Worm (Caenorhabditis elegans) whole organism, late embryonic: ENCODE results near the gene Y37E11AM.4.

Source experiments
- C08G9.2 ChIP-seq: sonication (generic microtip); optimal IDR thresholded peaks from 2 replicates; lab custom pipeline; 2016; ENCODE audit warnings: mild to moderate bottlenecking, missing genetic modification characterization, moderate library complexity, missing compliant biosample characterization
- T23F11.4 ChIP-seq: fragments of 200-800 bp; sonication (Bioruptor generic); optimal IDR thresholded peaks from 2 replicates; lab custom pipeline; 2018; ENCODE audit warnings: mild to moderate bottlenecking, missing genetic modification characterization, missing compliant biosample characterization
- Y22D7AL.16 ChIP-seq: sonication (generic microtip); optimal IDR thresholded peaks from 2 replicates; lab custom pipeline; 2016; ENCODE audit warnings: missing genetic modification characterization, missing compliant biosample characterization
- ceh-14 ChIP-seq: sonication (generic microtip); optimal IDR thresholded peaks from 2 replicates; lab custom pipeline; 2016; ENCODE audit warnings: missing genotype, missing genetic modification characterization, missing compliant biosample characterization
- ceh-18 ChIP-seq: sonication (generic microtip); optimal IDR thresholded peaks from 2 replicates; lab custom pipeline; 2016; ENCODE audit warnings: missing genetic modification characterization, missing compliant biosample characterization
- ceh-19 ChIP-seq: fragments of 200-800 bp; sonication (Bioruptor generic); optimal IDR thresholded peaks from 2 replicates; lab custom pipeline; 2018; ENCODE audit warnings: mild to moderate bottlenecking, missing genetic modification characterization, missing compliant biosample characterization
- ceh-31 ChIP-seq: sonication (generic microtip); optimal IDR thresholded peaks from 2 replicates; lab custom pipeline; 2016; ENCODE audit warnings: missing genetic modification characterization, missing compliant biosample characterization
- ceh-45 ChIP-seq: fragments of 200-800 bp; sonication (Bioruptor generic); IDR thresholded peaks from 2 replicates; pipeline ENCODE4 v1.3.6; 2022; ENCODE audit warnings: missing genetic modification reagents, missing genetic modification characterization, missing compliant biosample characterization
- ceh-48 ChIP-seq: sonication (generic microtip); optimal IDR thresholded peaks from 2 replicates; lab custom pipeline; 2016; ENCODE audit warnings: missing genetic modification characterization, inconsistent platforms, missing compliant biosample characterization
- ceh-6 ChIP-seq: fragments of 200-800 bp; sonication (Bioruptor generic); optimal IDR thresholded peaks from 2 replicates; lab custom pipeline; 2018; ENCODE audit warnings: mild to moderate bottlenecking, missing genetic modification characterization, missing compliant biosample characterization
- ceh-9 ChIP-seq: sonication (generic microtip); optimal IDR thresholded peaks from 2 replicates; lab custom pipeline; 2016; ENCODE audit warnings: mild to moderate bottlenecking, missing genetic modification characterization, inconsistent platforms, missing compliant biosample characterization
- che-1 ChIP-seq: sonication (generic microtip); optimal IDR thresholded peaks from 2 replicates; lab custom pipeline; 2016; ENCODE audit warnings: mild to moderate bottlenecking, missing genetic modification characterization, missing compliant biosample characterization
- elt-2 ChIP-seq: sonication (generic microtip); optimal IDR thresholded peaks from 2 replicates; lab custom pipeline; 2016; ENCODE audit warnings: missing genetic modification reagents, missing genetic modification characterization, missing compliant biosample characterization
- ets-4 ChIP-seq: sonication (generic microtip); optimal IDR thresholded peaks from 2 replicates; lab custom pipeline; 2016; ENCODE audit warnings: missing genetic modification characterization, missing compliant biosample characterization
- eyg-1 ChIP-seq: sonication (generic microtip); optimal IDR thresholded peaks from 2 replicates; lab custom pipeline; 2016; ENCODE audit warnings: missing genotype, missing genetic modification characterization, missing compliant biosample characterization
- fax-1 ChIP-seq: sonication (generic microtip); optimal IDR thresholded peaks from 2 replicates; lab custom pipeline; 2016; ENCODE audit warnings: missing genotype, missing genetic modification characterization, missing compliant biosample characterization
- hlh-13 ChIP-seq: fragments of 200-800 bp; sonication (Bioruptor generic); optimal IDR thresholded peaks from 2 replicates; lab custom pipeline; 2018; ENCODE audit warnings: mild to moderate bottlenecking, missing genetic modification characterization, missing compliant biosample characterization
- lim-6 ChIP-seq: sonication (generic microtip); optimal IDR thresholded peaks from 2 replicates; lab custom pipeline; 2016; ENCODE audit warnings: missing genetic modification characterization, missing compliant biosample characterization
- lin-11 ChIP-seq: fragments of 200-800 bp; sonication (Bioruptor generic); optimal IDR thresholded peaks from 2 replicates; lab custom pipeline; 2018; ENCODE audit warnings: mild to moderate bottlenecking, missing genetic modification characterization, missing compliant biosample characterization
- nfya-1 ChIP-seq: sonication (generic microtip); optimal IDR thresholded peaks from 2 replicates; lab custom pipeline; 2017; ENCODE audit warnings: missing genetic modification characterization, mild to moderate bottlenecking, missing compliant biosample characterization, antibody characterized with exemption, moderate library complexity
- nhr-11 ChIP-seq: fragments of 150-350 bp; optimal IDR thresholded peaks from 2 replicates; lab custom pipeline; 2014; ENCODE audit warnings: missing biosample characterization, missing genetic modification characterization
- nhr-232 ChIP-seq: sonication (generic microtip); optimal IDR thresholded peaks from 2 replicates; lab custom pipeline; 2016; ENCODE audit warnings: missing genetic modification characterization, missing compliant biosample characterization
- npax-4 ChIP-seq: sonication (generic microtip); optimal IDR thresholded peaks from 2 replicates; lab custom pipeline; 2016; ENCODE audit warnings: missing genetic modification characterization, missing compliant biosample characterization
- odd-2 ChIP-seq: sonication (generic microtip); optimal IDR thresholded peaks from 2 replicates; lab custom pipeline; 2017; ENCODE audit warnings: antibody characterized with exemption, mild to moderate bottlenecking, missing genetic modification characterization, missing compliant biosample characterization
- pat-9 ChIP-seq: fragments of 200-800 bp; sonication (Bioruptor generic); optimal IDR thresholded peaks from 2 replicates; lab custom pipeline; 2018; ENCODE audit warnings: mild to moderate bottlenecking, missing genetic modification characterization, moderate library complexity, missing compliant biosample characterization
- pax-1 ChIP-seq: fragments of 150-350 bp; optimal IDR thresholded peaks from 2 replicates; lab custom pipeline; 2014; ENCODE audit warnings: missing biosample characterization, missing genetic modification characterization
- pha-2 ChIP-seq: sonication (generic microtip); optimal IDR thresholded peaks from 2 replicates; lab custom pipeline; 2017; ENCODE audit warnings: mild to moderate bottlenecking, missing genetic modification characterization, missing compliant biosample characterization
- pha-4 ChIP-seq: fragments of 150-350 bp; optimal IDR thresholded peaks from 2 replicates; lab custom pipeline; 2018; ENCODE audit warnings: missing biosample characterization, missing genetic modification reagents, missing genetic modification characterization
- pqm-1 ChIP-seq: sonication (generic microtip); optimal IDR thresholded peaks from 2 replicates; lab custom pipeline; 2016; ENCODE audit warnings: missing genetic modification characterization, missing compliant biosample characterization
- ref-2 ChIP-seq: sonication (generic microtip); optimal IDR thresholded peaks from 2 replicates; lab custom pipeline; 2016; ENCODE audit warnings: missing genetic modification characterization, missing compliant biosample characterization
- rnt-1 ChIP-seq: sonication (generic microtip); optimal IDR thresholded peaks from 2 replicates; lab custom pipeline; 2016; ENCODE audit warnings: missing genetic modification characterization, missing compliant biosample characterization
- sox-2 ChIP-seq: fragments of 200-800 bp; sonication (Bioruptor generic); IDR thresholded peaks from 2 replicates; pipeline ENCODE4 v1.3.6; 2022; ENCODE audit warnings: missing genetic modification reagents, missing genetic modification characterization, missing compliant biosample characterization
- sox-4 ChIP-seq: sonication (generic microtip); optimal IDR thresholded peaks from 2 replicates; lab custom pipeline; 2017; ENCODE audit warnings: mild to moderate bottlenecking, missing genetic modification characterization, inconsistent platforms, missing compliant biosample characterization
- syd-9 ChIP-seq: sonication (generic microtip); optimal IDR thresholded peaks from 2 replicates; lab custom pipeline; 2016; ENCODE audit warnings: mild to moderate bottlenecking, missing genetic modification characterization, moderate library complexity, missing compliant biosample characterization
- unc-42 ChIP-seq: sonication (generic microtip); optimal IDR thresholded peaks from 2 replicates; lab custom pipeline; 2016; ENCODE audit warnings: missing genotype, missing genetic modification characterization, missing compliant biosample characterization
- unc-55 ChIP-seq: sonication (generic microtip); optimal IDR thresholded peaks from 2 replicates; lab custom pipeline; 2017; ENCODE audit warnings: missing biosample characterization, missing genetic modification reagents, missing genetic modification characterization
- zip-5 ChIP-seq: sonication (generic microtip); optimal IDR thresholded peaks from 2 replicates; lab custom pipeline; 2016; ENCODE audit warnings: missing genetic modification characterization, missing compliant biosample characterization
- ztf-16 ChIP-seq: sonication (generic microtip); optimal IDR thresholded peaks from 2 replicates; lab custom pipeline; 2017; ENCODE audit warnings: missing genetic modification characterization, missing compliant biosample characterization

Y37E11AM.4 gene

DNA sequence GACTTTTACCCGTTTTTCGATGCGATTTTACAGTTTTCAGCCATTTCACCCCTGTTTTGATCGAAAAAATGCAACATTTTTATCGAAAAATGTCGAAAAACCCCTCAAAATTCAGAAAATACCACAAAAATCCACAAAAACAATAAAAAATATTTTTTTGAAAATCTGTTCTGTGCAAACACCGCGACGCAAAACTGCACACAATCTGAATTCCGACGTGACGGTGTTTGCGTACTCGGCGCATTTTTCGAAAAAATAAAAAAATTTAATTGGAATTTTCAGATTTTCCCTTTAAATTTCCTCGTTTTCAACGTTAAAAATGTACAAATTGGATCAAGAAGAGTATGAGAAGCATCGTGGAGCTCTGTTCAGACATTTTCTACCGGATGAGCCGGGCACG lies 3.3 kb upstream of the Y37E11AM.4 start, which contains the start of gene smgl-2:
Gene smgl-2, plus strand, starts transcription at position 320 of the 400 bp plus-strand sequence.
- TF ChIP-seq syd-9 (tag; lab: Kevin White, UChicago), result no peak
- peak; percentile 7 for TF ChIP-seq unc-42 (tag; lab: Kevin White, UChicago)
- no peak for TF ChIP-seq pat-9 (tag; lab: Kevin White, UChicago)
- peak; percentile 62 for TF ChIP-seq unc-55 (GFP tag; lab: Kevin White, UChicago)
- TF ChIP-seq sox-4 (tag; lab: Kevin White, UChicago), result no peak
- TF ChIP-seq ceh-45, result no peak
- peak; percentile 68 for TF ChIP-seq nfya-1
- TF ChIP-seq, all 69 proteins: peak for 3

DNA sequence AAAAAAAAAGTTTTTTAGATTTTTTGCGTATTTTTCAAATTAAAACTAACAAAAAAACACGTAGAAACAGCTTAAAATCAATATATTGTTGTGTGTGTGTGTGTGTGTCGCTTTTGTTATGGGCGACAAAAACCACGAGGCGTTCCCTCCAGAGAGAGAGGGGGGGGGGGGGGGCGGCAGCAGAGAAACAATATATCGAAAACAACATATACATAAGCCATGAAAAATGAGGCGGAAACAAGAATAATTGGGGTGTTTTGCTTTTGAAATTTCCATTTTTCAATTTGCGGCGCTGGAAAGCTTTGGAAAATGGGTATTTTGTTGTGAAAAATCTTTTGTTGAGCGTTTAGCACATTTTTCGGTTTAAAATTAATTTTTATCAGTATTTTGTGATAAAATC lies 2.8 kb upstream of the Y37E11AM.4 start, which contains the start of gene Y37E11AM.2:
Gene Y37E11AM.2, minus strand, starts transcription at position 101 of the 400 bp plus-strand sequence.
- TF ChIP-seq pax-1, result no peak
- TF ChIP-seq sox-2 (GFP tag; lab: Robert Waterston, UW), result no peak
- no peak for TF ChIP-seq lim-6 (tag; lab: Kevin White, UChicago)
- TF ChIP-seq sox-4 (tag; lab: Kevin White, UChicago), result no peak
- TF ChIP-seq ceh-6 (GFP tag; lab: Kevin White, UChicago), result no peak
- TF ChIP-seq ets-4 (tag; lab: Kevin White, UChicago), result no peak
- TF ChIP-seq syd-9 (tag; lab: Kevin White, UChicago), result no peak
- TF ChIP-seq zip-5, result no peak
- TF ChIP-seq ceh-18 (tag; lab: Kevin White, UChicago), result no peak

DNA sequence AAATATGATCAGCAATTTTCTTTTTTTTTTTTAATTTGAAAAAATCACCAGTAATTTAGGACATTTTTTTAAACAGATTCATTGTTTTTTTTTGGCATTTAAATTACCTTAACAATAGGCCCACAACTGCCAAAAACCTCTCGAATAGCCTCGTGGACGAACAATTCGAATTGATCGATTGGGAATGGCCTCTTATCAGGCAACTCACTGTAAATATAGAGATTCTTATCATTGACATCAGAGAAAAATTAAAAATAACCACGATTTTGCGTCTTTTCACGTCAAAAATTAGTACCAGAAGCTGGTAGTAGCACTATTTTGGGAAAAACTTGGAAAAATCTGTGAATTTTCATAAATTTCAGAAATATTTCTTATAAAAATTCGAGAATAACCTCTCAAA lies 617 bp downstream of the Y37E11AM.4 start:
- TF ChIP-seq elt-2 (peak; percentile 52), pat-9 (tag; lab: Kevin White, UChicago) (no peak)
- TF ChIP-seq, all 69 proteins: peak for 1

- TF ChIP-seq hlh-13 (no peak), npax-4 (tag; lab: Kevin White, UChicago) (no peak), ztf-16 (tag; lab: Kevin White, UChicago) (no peak), ceh-18 (tag; lab: Kevin White, UChicago) (no peak)
Observed at ce11 chrIV:3720644-3721043, 1.9 kb downstream of the Y37E11AM.4 start.

DNA sequence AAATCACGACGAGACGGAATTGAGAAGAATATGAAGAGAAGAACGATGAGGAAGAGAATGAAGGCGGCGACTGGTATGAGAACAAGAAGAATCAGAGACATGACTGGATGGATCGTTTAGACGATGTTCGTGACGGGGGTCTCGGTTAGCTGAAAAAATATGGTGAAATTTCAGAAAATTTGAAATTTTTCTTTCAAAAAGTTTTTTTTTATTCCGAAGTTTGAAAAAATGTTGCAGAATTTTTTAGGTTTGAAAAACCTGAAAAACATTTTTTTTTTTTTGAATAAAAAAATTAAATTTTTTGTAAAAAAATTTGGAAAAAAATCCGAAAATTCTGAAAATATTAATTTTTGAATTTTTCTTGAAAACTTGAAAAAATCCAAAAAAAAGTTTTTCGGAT lies 3.5 kb downstream of the Y37E11AM.4 start, which contains the start of gene Y37E11AM.3:
Gene Y37E11AM.3, minus strand, starts transcription at position 101 of the 400 bp plus-strand sequence.
- TF ChIP-seq pha-2 (tag; lab: Kevin White, UChicago) (no peak), C08G9.2 (tag; lab: Kevin White, UChicago) (no peak), nhr-11 (tag; lab: Kevin White, UChicago) (no peak), fax-1 (tag; lab: Kevin White, UChicago) (no peak), che-1 (no peak), pqm-1 (tag; lab: Kevin White, UChicago) (no peak), ref-2 (tag; lab: Kevin White, UChicago) (no peak), ceh-14 (tag; lab: Kevin White, UChicago) (no peak), ceh-19 (GFP tag; lab: Kevin White, UChicago) (no peak), ceh-31 (no peak), rnt-1 (no peak), unc-55 (GFP tag; lab: Kevin White, UChicago) (no peak), syd-9 (tag; lab: Kevin White, UChicago) (no peak)
- TF ChIP-seq, all 69 proteins: peak for 0

DNA sequence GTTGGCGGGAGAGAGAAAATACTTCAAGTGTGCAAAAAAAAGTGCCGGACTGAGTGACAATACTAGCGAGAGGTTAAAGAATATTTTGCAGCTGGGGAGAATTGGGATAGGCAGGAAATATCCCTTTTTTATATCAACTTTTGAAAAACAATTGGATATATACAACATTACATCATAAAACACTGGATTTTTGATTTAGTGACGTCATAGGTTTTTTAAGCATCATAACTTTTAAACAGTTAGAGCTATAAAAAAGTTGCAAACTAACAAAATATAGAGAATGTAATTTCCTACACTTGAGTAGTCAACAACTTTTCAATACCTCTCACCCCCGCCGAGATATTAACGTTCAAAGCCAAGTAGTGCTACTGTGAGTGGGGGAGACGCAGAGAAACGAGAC lies 11.9 kb downstream of the Y37E11AM.4 start:
- TF ChIP-seq nhr-232, result no peak
- no peak for TF ChIP-seq sox-4 (tag; lab: Kevin White, UChicago)
- TF ChIP-seq ceh-48, result no peak
- TF ChIP-seq pha-4 (tag; lab: Kevin White, UChicago), result no peak
- no peak for TF ChIP-seq eyg-1
- TF ChIP-seq T23F11.4 (GFP tag; lab: Kevin White, UChicago), result no peak
- TF ChIP-seq lin-11 (tag; lab: Kevin White, UChicago), result no peak
- TF ChIP-seq syd-9 (tag; lab: Kevin White, UChicago), result no peak
- no peak for TF ChIP-seq Y22D7AL.16
- TF ChIP-seq odd-2, result no peak
- TF ChIP-seq ceh-9 (tag; lab: Kevin White, UChicago), result no peak
